Fruit fly (Drosophila melanogaster) Kc167 (cell line): ENCODE results near the gene PH4alphaNE2.

ENCODE experiments used
- Myc ChIP-seq: fragments of >200 bp; optimal IDR thresholded peaks from 2 replicates; lab custom pipeline; 2017; ENCODE audit warnings: missing external identifiers
- h ChIP-seq: fragments of >200 bp; optimal IDR thresholded peaks from 3 replicates; lab custom pipeline; 2018; ENCODE audit warnings: missing external identifiers
- insv ChIP-seq: fragments of >200 bp; optimal IDR thresholded peaks from 3 replicates; lab custom pipeline; 2018; ENCODE audit warnings: missing external identifiers

dm6 chr3R:30544974-30545373 lies 33.0 kb upstream of the PH4alphaNE2 start:
- TF ChIP-seq Myc (lab: Kevin White, UChicago) (no peak), h (lab: Kevin White, UChicago) (no peak), insv (no peak)
